Fruit fly (Drosophila melanogaster) whole organism: ENCODE data around the gene mus301.

ENCODE experiments used
- CG8478 ChIP-seq: fragments of >200 bp; optimal IDR thresholded peaks from 2 replicates; lab custom pipeline; 2018; ENCODE audit warnings: inconsistent platforms
- pan ChIP-seq: fragments of >200 bp; optimal IDR thresholded peaks from 2 replicates; lab custom pipeline; 2017
- psq ChIP-seq: fragments of >200 bp; optimal IDR thresholded peaks from 2 replicates; lab custom pipeline; 2017
- usp ChIP-seq: fragments of >200 bp; optimal IDR thresholded peaks from 2 replicates; lab custom pipeline; 2017; ENCODE audit warnings: missing biosample characterization, missing genetic modification characterization, mixed read lengths

dm6 chr3L:8091650-8092068 lies 45.9 kb upstream of the mus301 start, which contains the start of gene CG7565:
- TF ChIP-seq psq (lab: Kevin White, UChicago) = no peak
- no peak for TF ChIP-seq usp (GFP tag; lab: Kevin White, UChicago)
- TF ChIP-seq CG8478 (lab: Kevin White, UChicago) = no peak
- TF ChIP-seq pan (lab: Kevin White, UChicago) = no peak
